Fruit fly (Drosophila melanogaster) whole organism, embryonic: ENCODE measurements around the gene phol.

Experiments
- BEAF-32 ChIP-seq: fragments of 200-800 bp; sonication (Bioruptor generic); optimal IDR thresholded peaks from 3 replicates; lab custom pipeline; 2017; ENCODE audit warnings: missing biosample characterization, missing genetic modification characterization, mild to moderate bottlenecking, moderate library complexity, missing genetic modification reagents
- Blimp-1 ChIP-seq: fragments of 200-800 bp; sonication (Bioruptor generic); optimal IDR thresholded peaks from 3 replicates; lab custom pipeline; 2018; ENCODE audit warnings: missing biosample characterization, missing genetic modification characterization, mild to moderate bottlenecking, moderate library complexity, missing genetic modification reagents
- CG10267 ChIP-seq: fragments of 200-800 bp; sonication (Bioruptor generic); optimal IDR thresholded peaks from 2 replicates; lab custom pipeline; 2018; ENCODE audit warnings: missing biosample characterization, mild to moderate bottlenecking, missing genetic modification characterization, moderate library complexity
- CG10274 ChIP-seq: fragments of 200-800 bp; sonication (Bioruptor generic); optimal IDR thresholded peaks from 3 replicates; lab custom pipeline; 2017; ENCODE audit warnings: missing biosample characterization, mild to moderate bottlenecking, missing genetic modification characterization
- CG11456 ChIP-seq: fragments of 200-800 bp; sonication (Bioruptor generic); IDR thresholded peaks from 3 replicates; pipeline ENCODE4 v1.3.6; 2022; ENCODE audit warnings: missing biosample characterization, missing genetic modification characterization
- CG11504 ChIP-seq: fragments of 200-800 bp; sonication (Bioruptor generic); optimal IDR thresholded peaks from 3 replicates; lab custom pipeline; 2019; ENCODE audit warnings: missing biosample characterization, mild to moderate bottlenecking, missing genetic modification characterization, moderate library complexity
- CG11695 ChIP-seq: fragments of 200-800 bp; sonication (Bioruptor generic); IDR thresholded peaks from 3 replicates; pipeline ENCODE4 v1.3.6; 2022; ENCODE audit warnings: missing biosample characterization, missing genetic modification characterization
- CG11723 ChIP-seq: fragments of 200-800 bp; sonication (Bioruptor generic); optimal IDR thresholded peaks from 2 replicates; lab custom pipeline; 2017; ENCODE audit warnings: missing biosample characterization, mild to moderate bottlenecking, missing genetic modification characterization
- CG17361 ChIP-seq: fragments of 200-800 bp; sonication (Bioruptor generic); IDR thresholded peaks from 3 replicates; pipeline ENCODE4 v1.3.6; 2022; ENCODE audit warnings: missing biosample characterization, missing genetic modification characterization
- CG17612 ChIP-seq: fragments of 200-800 bp; sonication (Bioruptor generic); IDR thresholded peaks from 2 replicates; pipeline ENCODE4 v1.3.6; 2022; ENCODE audit warnings: missing biosample characterization, missing genetic modification characterization
- CG18011 ChIP-seq: fragments of 200-800 bp; sonication (Bioruptor generic); optimal IDR thresholded peaks from 2 replicates; lab custom pipeline; 2017; ENCODE audit warnings: missing biosample characterization, missing genetic modification characterization, mild to moderate bottlenecking, moderate library complexity, missing genotype
- CG18262 ChIP-seq: fragments of 200-800 bp; optimal IDR thresholded peaks from 3 replicates; lab custom pipeline; 2019; ENCODE audit warnings: missing biosample characterization, mild to moderate bottlenecking, missing genetic modification characterization, moderate library complexity
- CG31441 ChIP-seq: fragments of 200-800 bp; sonication (Bioruptor generic); IDR thresholded peaks from 2 replicates; pipeline ENCODE4 v1.3.6; 2022; ENCODE audit warnings: missing biosample characterization, missing genetic modification characterization
- CG3281 ChIP-seq: fragments of 200-800 bp; sonication (Bioruptor generic); optimal IDR thresholded peaks from 3 replicates; lab custom pipeline; 2017; ENCODE audit warnings: missing biosample characterization, mild to moderate bottlenecking, missing genetic modification characterization
- CG4404 ChIP-seq: fragments of 200-800 bp; sonication (Bioruptor generic); IDR thresholded peaks from 2 replicates; pipeline ENCODE4 v1.3.6; 2022; ENCODE audit warnings: missing biosample characterization, missing genetic modification characterization
- CG6272 ChIP-seq: fragments of 200-800 bp; sonication (Bioruptor generic); IDR thresholded peaks from 2 replicates; pipeline ENCODE4 v1.3.6; 2022; ENCODE audit warnings: missing biosample characterization, missing genetic modification characterization
- CG6813 ChIP-seq: fragments of 200-800 bp; sonication (Bioruptor generic); optimal IDR thresholded peaks from 2 replicates; lab custom pipeline; 2017; ENCODE audit warnings: missing biosample characterization, missing genetic modification characterization, mild to moderate bottlenecking, moderate library complexity, missing genetic modification reagents
- Dbx ChIP-seq: fragments of 200-800 bp; sonication (Bioruptor generic); IDR thresholded peaks from 3 replicates; pipeline ENCODE4 v1.3.6; 2022; ENCODE audit warnings: missing biosample characterization, missing genetic modification characterization
- Dfd ChIP-seq, 2 experiments: fragments of >200 bp; optimal IDR thresholded peaks; 2 replicates each; lab custom pipeline; 2017; ENCODE audit warnings: missing biosample characterization in 2 of 2, missing genetic modification characterization in 2 of 2
- Doc3 ChIP-seq: fragments of 200-800 bp; sonication (Bioruptor generic); IDR thresholded peaks from 3 replicates; pipeline ENCODE4 v1.3.6; 2022; ENCODE audit warnings: missing biosample characterization, missing genetic modification characterization; ENCODE audit not compliant: partially characterized antibody
- ERR ChIP-seq: fragments of 200-800 bp; sonication (Bioruptor generic); optimal IDR thresholded peaks from 2 replicates; lab custom pipeline; 2016; ENCODE audit warnings: missing biosample characterization, missing genetic modification characterization
- Gug ChIP-seq: fragments of 200-800 bp; sonication (Bioruptor generic); IDR thresholded peaks from 4 replicates; pipeline ENCODE4 v1.3.6; 2022; ENCODE audit warnings: missing biosample characterization, missing genetic modification characterization
- H15 ChIP-seq: fragments of 200-800 bp; sonication (Bioruptor generic); IDR thresholded peaks from 3 replicates; pipeline ENCODE4 v1.3.6; 2022; ENCODE audit warnings: missing biosample characterization, missing genetic modification characterization
- HLH4C ChIP-seq: fragments of 200-800 bp; sonication (Bioruptor generic); IDR thresholded peaks from 3 replicates; pipeline ENCODE4 v1.3.6; 2022; ENCODE audit warnings: missing biosample characterization, missing genetic modification characterization; ENCODE audit not compliant: partially characterized antibody
- HmgZ ChIP-seq: fragments of 200-800 bp; sonication (Bioruptor generic); optimal IDR thresholded peaks from 2 replicates; lab custom pipeline; 2018; ENCODE audit warnings: missing biosample characterization, mild to moderate bottlenecking, missing genetic modification characterization
- Mad ChIP-seq: fragments of 200-800 bp; sonication (Bioruptor generic); optimal IDR thresholded peaks from 2 replicates; lab custom pipeline; 2016; ENCODE audit warnings: missing biosample characterization, missing genetic modification characterization
- NfI ChIP-seq: fragments of 200-800 bp; sonication (Bioruptor generic); optimal IDR thresholded peaks from 3 replicates; lab custom pipeline; 2018; ENCODE audit warnings: missing biosample characterization, mild to moderate bottlenecking, missing genetic modification characterization, moderate library complexity
- Optix ChIP-seq: fragments of 200-800 bp; sonication (Bioruptor generic); IDR thresholded peaks from 3 replicates; pipeline ENCODE4 v1.3.6; 2022; ENCODE audit warnings: missing biosample characterization, missing genetic modification characterization
- Ravus ChIP-seq: fragments of 200-800 bp; sonication (Bioruptor generic); IDR thresholded peaks from 2 replicates; pipeline ENCODE4 v1.3.6; 2022; ENCODE audit warnings: missing biosample characterization, missing genetic modification characterization
- Six4 ChIP-seq: fragments of 200-800 bp; sonication (Bioruptor generic); optimal IDR thresholded peaks from 2 replicates; lab custom pipeline; 2016; ENCODE audit warnings: missing biosample characterization, missing genetic modification characterization
- abd-A ChIP-seq: fragments of 200-800 bp; sonication (Bioruptor generic); optimal IDR thresholded peaks from 3 replicates; lab custom pipeline; 2019; ENCODE audit warnings: missing biosample characterization, mild to moderate bottlenecking, missing genetic modification characterization, moderate library complexity
- ac ChIP-seq: fragments of 200-800 bp; sonication (Bioruptor generic); optimal IDR thresholded peaks from 3 replicates; lab custom pipeline; 2017; ENCODE audit warnings: missing biosample characterization, mild to moderate bottlenecking, missing genetic modification characterization
- al ChIP-seq: fragments of 200-800 bp; sonication (Bioruptor generic); IDR thresholded peaks from 2 replicates; pipeline ENCODE4 v1.3.6; 2022; ENCODE audit warnings: missing biosample characterization, missing genetic modification characterization
- amos ChIP-seq: fragments of 200-800 bp; sonication (Bioruptor generic); IDR thresholded peaks from 2 replicates; pipeline ENCODE4 v1.3.6; 2022; ENCODE audit warnings: missing biosample characterization, missing genetic modification characterization; ENCODE audit not compliant: partially characterized antibody
- cg ChIP-seq: fragments of 200-800 bp; sonication (Bioruptor generic); optimal IDR thresholded peaks from 3 replicates; lab custom pipeline; 2019; ENCODE audit warnings: missing biosample characterization, mild to moderate bottlenecking, missing genetic modification characterization, moderate library complexity
- crc ChIP-seq: fragments of 200-800 bp; sonication (Bioruptor generic); optimal IDR thresholded peaks from 2 replicates; lab custom pipeline; 2016; ENCODE audit warnings: missing biosample characterization, missing genetic modification characterization
- dpn ChIP-seq, 2 experiments: fragments of 200-800 bp; sonication (Bioruptor generic); optimal IDR thresholded peaks; 3 replicates each; lab custom pipeline; 2016; ENCODE audit warnings: missing biosample characterization in 2 of 2, missing genetic modification characterization in 2 of 2
- emc ChIP-seq: fragments of 200-800 bp; sonication (Bioruptor generic); optimal IDR thresholded peaks from 2 replicates; lab custom pipeline; 2016; ENCODE audit warnings: missing biosample characterization, missing genetic modification characterization
- gem ChIP-seq: fragments of 200-800 bp; sonication (Bioruptor generic); optimal IDR thresholded peaks from 2 replicates; lab custom pipeline; 2019; ENCODE audit warnings: missing biosample characterization, mild to moderate bottlenecking, missing genetic modification characterization, moderate library complexity
- grn ChIP-seq: fragments of 200-800 bp; sonication (Bioruptor generic); optimal IDR thresholded peaks from 3 replicates; lab custom pipeline; 2017; ENCODE audit warnings: missing biosample characterization, missing genetic modification characterization
- hb ChIP-seq: fragments of 200-800 bp; sonication (Bioruptor generic); IDR thresholded peaks from 3 replicates; pipeline ENCODE4 v1.3.6; 2022; ENCODE audit warnings: missing biosample characterization, missing genetic modification characterization; ENCODE audit not compliant: partially characterized antibody
- insv ChIP-seq, 2 experiments: fragments of 200-800 bp; sonication (Bioruptor generic); optimal IDR thresholded peaks; 3 replicates each; lab custom pipeline; 2016 to 2018; ENCODE audit warnings: missing biosample characterization in 2 of 2, missing genetic modification characterization in 2 of 2
- mld ChIP-seq: fragments of 200-800 bp; sonication (Bioruptor generic); IDR thresholded peaks from 3 replicates; pipeline ENCODE4 v1.3.6; 2022; ENCODE audit warnings: missing biosample characterization, missing genetic modification characterization; ENCODE audit not compliant: partially characterized antibody
- ranshi ChIP-seq: fragments of 200-800 bp; sonication (Bioruptor generic); IDR thresholded peaks from 2 replicates; pipeline ENCODE4 v1.3.6; 2022; ENCODE audit warnings: missing biosample characterization, missing genetic modification characterization
- tna ChIP-seq: fragments of 200-800 bp; sonication (Bioruptor generic); IDR thresholded peaks from 2 replicates; pipeline ENCODE4 v1.3.6; 2022; ENCODE audit warnings: missing biosample characterization, missing genetic modification characterization; ENCODE audit not compliant: partially characterized antibody
- unpg ChIP-seq: fragments of 200-800 bp; sonication (Bioruptor generic); optimal IDR thresholded peaks from 3 replicates; lab custom pipeline; 2018; ENCODE audit warnings: missing biosample characterization, mild to moderate bottlenecking, missing genetic modification characterization, moderate library complexity
- wdn ChIP-seq: fragments of 200-800 bp; sonication (Bioruptor generic); IDR thresholded peaks from 2 replicates; pipeline ENCODE4 v1.3.6; 2022; ENCODE audit warnings: missing biosample characterization, missing genetic modification characterization

The phol gene

dm6 chr3L:9429665-9430607, 26.1 kb downstream of the phol start, which contains the start of the genes RpS17 and MTF-1 (continued):
- TF ChIP-seq Dfd (GFP tag; optimal IDR thresholded peaks at IDR 0.05; lab: Kevin White, UChicago) (no peak), CG11695 (GFP tag; lab: Robert Waterston, UW) (no peak; the same call in 2 of the 3 replicates), CG11504 (tag; lab: Kevin White, UChicago) (peak; percentile 34), CG10274 (GFP tag; lab: Kevin White, UChicago) (no peak), wdn (0 out of 2 replicates have a peak, but pooled peaks have one; percentile 11), dpn (GFP tag; optimal IDR thresholded peaks at IDR 0.05; lab: Kevin White, UChicago) (peak in 1 of 2 experiments; percentile 11), Ravus (GFP tag; lab: Robert Waterston, UW) (no peak), gem (tag; lab: Kevin White, UChicago) (peak; percentile 35), Gug (GFP tag; lab: Robert Waterston, UW) (no peak), CG18011 (GFP tag; lab: Kevin White, UChicago) (peak; percentile 7), CG31441 (GFP tag; lab: Robert Waterston, UW) (peak; percentile 41; the same call in 1 of the 2 replicates), CG11723 (GFP tag; lab: Kevin White, UChicago) (peak; percentile 26), Six4 (GFP tag; lab: Kevin White, UChicago) (no peak), cg (GFP tag; lab: Kevin White, UChicago) (peak; percentile 14), HLH4C (GFP tag; lab: Robert Waterston, UW) (no peak), Optix (GFP tag; lab: Robert Waterston, UW) (0 out of 3 replicates have a peak, but pooled peaks have one; percentile 35), insv (GFP tag; optimal IDR thresholded peaks at IDR 0.05; lab: Kevin White, UChicago) (peak in 1 of 2 experiments; percentile 27), ac (peak; percentile 40), Dbx (GFP tag; lab: Robert Waterston, UW) (peak; percentile 34; the same call in 2 of the 3 replicates), CG17361 (GFP tag; lab: Robert Waterston, UW) (peak; percentile 64; the same call in 2 of the 3 replicates), NfI (GFP tag; lab: Kevin White, UChicago) (peak; percentile 73), emc (GFP tag; lab: Kevin White, UChicago) (no peak), Blimp-1 (no peak), H15 (peak; percentile 44; the same call in 2 of the 3 replicates), crc (GFP tag; lab: Kevin White, UChicago) (no peak), tna (GFP tag; lab: Robert Waterston, UW) (peak; percentile 38; the same call in 1 of the 2 replicates), unpg (GFP tag; lab: Kevin White, UChicago) (peak; percentile 60), CG18262 (tag; lab: Kevin White, UChicago) (peak; percentile 50), CG6813 (GFP tag; lab: Kevin White, UChicago) (no peak), amos (GFP tag; lab: Robert Waterston, UW) (no peak; the same call in 1 of the 2 replicates), ranshi (GFP tag; lab: Robert Waterston, UW) (peak; percentile 33; the same call in 1 of the 2 replicates), CG6272 (GFP tag; lab: Robert Waterston, UW) (no peak), Mad (peak; percentile 10), grn (GFP tag; lab: Kevin White, UChicago) (peak; percentile 91), CG4404 (GFP tag; lab: Robert Waterston, UW) (no peak), ERR (GFP tag; lab: Kevin White, UChicago) (no peak), hb (GFP tag; lab: Robert Waterston, UW) (no peak), CG10267 (tag; lab: Kevin White, UChicago) (peak; percentile 45), Doc3 (GFP tag; lab: Robert Waterston, UW) (no peak), al (GFP tag; lab: Robert Waterston, UW) (no peak), mld (GFP tag; lab: Robert Waterston, UW) (no peak), BEAF-32 (GFP tag; lab: Kevin White, UChicago) (peak; percentile 44), CG11456 (peak; percentile 72; the same call in 2 of the 3 replicates), CG17612 (no peak), CG3281 (GFP tag; lab: Kevin White, UChicago) (peak; percentile 67), abd-A (no peak), HmgZ (peak; percentile 48)
